Worm (Caenorhabditis elegans) whole organism, L1 larva: ENCODE data around the gene avr-15.

Experiments
- efl-1 ChIP-seq, 4 experiments: fragments of 150-350 bp; optimal IDR thresholded peaks in 3 of 4; peaks in 1 of 4; 1 replicate in 1 of 4; 2 replicates in 3 of 4; lab custom pipeline; 2014; ENCODE audit warnings: missing biosample characterization in 2 of 4, missing genetic modification characterization in 2 of 4, missing genetic modification reagents in 2 of 4
- elt-2 ChIP-seq: sonication (generic microtip); optimal IDR thresholded peaks from 2 replicates; lab custom pipeline; 2016; ENCODE audit warnings: missing genetic modification characterization, mild to moderate bottlenecking, inconsistent platforms, missing compliant biosample characterization, missing genetic modification reagents
- elt-3 ChIP-seq, 6 experiments: fragments of 150-350 bp in 1 of 6; sonication (generic microtip); optimal IDR thresholded peaks; 2 replicates each; lab custom pipeline; 2017 to 2018; ENCODE audit warnings: missing biosample characterization in 6 of 6, missing genetic modification characterization in 6 of 6, inconsistent platforms in 1 of 6
- fkh-10 ChIP-seq: sonication (generic microtip); optimal IDR thresholded peaks from 2 replicates; lab custom pipeline; 2017; ENCODE audit warnings: missing biosample characterization, missing genetic modification reagents, missing genetic modification characterization
- hlh-4 ChIP-seq: sonication (generic microtip); optimal IDR thresholded peaks from 2 replicates; lab custom pipeline; 2016; ENCODE audit warnings: mild to moderate bottlenecking, missing genetic modification characterization, missing compliant biosample characterization
- lin-13 ChIP-seq: fragments of 150-350 bp; optimal IDR thresholded peaks from 2 replicates; lab custom pipeline; 2014; ENCODE audit warnings: missing biosample characterization, missing genetic modification reagents, missing genetic modification characterization
- lin-39 ChIP-seq: fragments of 150-350 bp; optimal IDR thresholded peaks from 2 replicates; lab custom pipeline; 2014; ENCODE audit warnings: missing biosample characterization, missing genetic modification reagents, missing genetic modification characterization
- nhr-76 ChIP-seq: sonication (generic microtip); optimal IDR thresholded peaks from 2 replicates; lab custom pipeline; 2017; ENCODE audit warnings: missing biosample characterization, missing genetic modification characterization
- tbx-2 ChIP-seq: sonication (generic microtip); optimal IDR thresholded peaks from 2 replicates; lab custom pipeline; 2016; ENCODE audit warnings: missing genetic modification characterization, missing compliant biosample characterization
- unc-130 ChIP-seq: fragments of 150-350 bp; optimal IDR thresholded peaks from 2 replicates; lab custom pipeline; 2017; ENCODE audit warnings: missing biosample characterization, missing genetic modification characterization, inconsistent platforms

- TF ChIP-seq nhr-76, result no peak
- TF ChIP-seq fkh-10 (GFP tag; lab: Kevin White, UChicago), result no peak
- no peak for TF ChIP-seq elt-3 (tag; optimal IDR thresholded peaks at IDR 0.05; lab: Kevin White, UChicago)
- no peak for TF ChIP-seq lin-13
- no peak for TF ChIP-seq hlh-4 (tag; lab: Kevin White, UChicago)
- no peak for TF ChIP-seq efl-1 (optimal IDR thresholded peaks at IDR 0.05; lab: Kevin White, UChicago)
- no peak for TF ChIP-seq efl-1 (GFP tag; optimal IDR thresholded peaks at IDR 0.05 in 1 of 2; lab: Kevin White, UChicago)
- no peak for TF ChIP-seq elt-2 (tag; lab: Kevin White, UChicago)
- no peak for TF ChIP-seq tbx-2 (tag; lab: Kevin White, UChicago)
- TF ChIP-seq lin-39 (tag; lab: Kevin White, UChicago), result no peak
- no peak for TF ChIP-seq unc-130
These were observed 21.0 kb upstream of the avr-15 start for ce11 chrV:13532469-13532868.
